Fruit fly (Drosophila melanogaster): ENCODE measurements around the gene CG9016.

CG9016 gene

dm6 chr2L:5943229-5944078, 20.0 kb upstream of the CG9016 start, which contains the start of the genes Sfp26Ad and Gpdh1 (continued):
- TF ChIP-seq odd (GFP tag; optimal IDR thresholded peaks at IDR 0.05) (no peak), Vsx1 (GFP tag; optimal IDR thresholded peaks at IDR 0.05) (peak; percentile 23), CG2199 (GFP tag; IDR thresholded peaks at IDR 0.05) (peak; percentile 72; the same call in 2 of the 3 replicates), Doc3 (GFP tag; IDR thresholded peaks at IDR 0.05; ENCODE audit: partially characterized antibody) (no peak; the same call in 2 of the 3 replicates), CG9797 (GFP tag; optimal IDR thresholded peaks at IDR 0.05) (peak; percentile 54), eyg (GFP tag; optimal IDR thresholded peaks at IDR 0.05) (peak; percentile 71), Lpt (GFP tag; optimal IDR thresholded peaks at IDR 0.05) (no peak), Camta (GFP tag; optimal IDR thresholded peaks at IDR 0.05) (peak; percentile 73), scrt (GFP tag; optimal IDR thresholded peaks at IDR 0.05) (peak; percentile 36), Asciz (GFP tag; optimal IDR thresholded peaks at IDR 0.05) (peak; percentile 5), CG18619 (GFP tag; optimal IDR thresholded peaks at IDR 0.05) (peak; percentile 58), CG6765 (GFP tag; optimal IDR thresholded peaks at IDR 0.05) (peak; percentile 78), trh (GFP tag; optimal IDR thresholded peaks at IDR 0.05) (peak; percentile 65), CG10267 (tag; optimal IDR thresholded peaks at IDR 0.05) (peak; percentile 98), fd64A (GFP tag; optimal IDR thresholded peaks at IDR 0.05) (peak; percentile 12), chif (GFP tag; optimal IDR thresholded peaks at IDR 0.05) (peak; percentile 68 to 76), Meics (GFP tag; optimal IDR thresholded peaks at IDR 0.05) (peak; percentile 74), abd-A (tag; optimal IDR thresholded peaks at IDR 0.05) (no peak), C15 (GFP tag; IDR thresholded peaks at IDR 0.05) (no peak), CG9876 (GFP tag; optimal IDR thresholded peaks at IDR 0.05) (peak; percentile 46), CG11695 (GFP tag; IDR thresholded peaks at IDR 0.05) (peak; percentile 64; the same call in 2 of the 3 replicates), slou (GFP tag; optimal IDR thresholded peaks at IDR 0.05) (peak; percentile 74), cwo (GFP tag; optimal IDR thresholded peaks at IDR 0.05) (peak; percentile 68), ken (GFP tag; IDR thresholded peaks at IDR 0.05) (peak; percentile 72), trem (tag; optimal IDR thresholded peaks at IDR 0.05) (peak; percentile 61), H15 (GFP tag; IDR thresholded peaks at IDR 0.05) (peak; percentile 58; the same call in 2 of the 3 replicates), CG3407 (GFP tag; optimal IDR thresholded peaks at IDR 0.05) (peak; percentile 67), CG7372 (GFP tag; IDR thresholded peaks at IDR 0.05) (0 out of 2 replicates have a peak, but pooled peaks have one; percentile 50), ATbp (GFP tag; optimal IDR thresholded peaks at IDR 0.05) (peak; percentile 37), CG16813 (GFP tag; IDR thresholded peaks at IDR 0.05; ENCODE audit: partially characterized antibody) (0 out of 3 replicates have a peak, but pooled peaks have one; percentile 36), vvl (GFP tag; IDR thresholded peaks at IDR 0.05) (peak; percentile 80), Adf1 (GFP tag; IDR thresholded peaks at IDR 0.05) (peak; percentile 63; the same call in 1 of the 2 replicates), CG13775 (GFP tag; optimal IDR thresholded peaks at IDR 0.05) (peak; percentile 72), vnd (GFP tag; IDR thresholded peaks at IDR 0.05; ENCODE audit: partially characterized antibody) (no peak), exex (tag; optimal IDR thresholded peaks at IDR 0.05) (peak; percentile 66), CG7839 (tag; optimal IDR thresholded peaks at IDR 0.05) (peak; percentile 66), ind (GFP tag; optimal IDR thresholded peaks at IDR 0.05) (peak; percentile 83), CG6683 (GFP tag; optimal IDR thresholded peaks at IDR 0.05) (peak; percentile 30), CG9609 (GFP tag; optimal IDR thresholded peaks at IDR 0.05) (peak; percentile 64), Stat92E (GFP tag; optimal IDR thresholded peaks at IDR 0.05) (no peak), CG15479 (GFP tag; optimal IDR thresholded peaks at IDR 0.05) (peak; percentile 90), HLH3B (GFP tag; IDR thresholded peaks at IDR 0.05) (peak; percentile 71), ems (GFP tag; optimal IDR thresholded peaks at IDR 0.05) (peak; percentile 87), bsh (GFP tag; optimal IDR thresholded peaks at IDR 0.05) (peak; percentile 39 to 62), hb (GFP tag; IDR thresholded peaks at IDR 0.05; ENCODE audit: partially characterized antibody) (no peak), HLH54F (GFP tag; optimal IDR thresholded peaks at IDR 0.05) (peak; percentile 84), stwl (tag; optimal IDR thresholded peaks at IDR 0.05) (peak; percentile 85)

All from whole organism, embryonic.